Worm (Caenorhabditis elegans): ENCODE data around the gene srz-37.
"Not testable (repeated sequence)": the region's sequence is repeated elsewhere in the genome, so short reads cannot be mapped to it uniquely, and the experiment has no call there.

Gene srz-37

DNA sequence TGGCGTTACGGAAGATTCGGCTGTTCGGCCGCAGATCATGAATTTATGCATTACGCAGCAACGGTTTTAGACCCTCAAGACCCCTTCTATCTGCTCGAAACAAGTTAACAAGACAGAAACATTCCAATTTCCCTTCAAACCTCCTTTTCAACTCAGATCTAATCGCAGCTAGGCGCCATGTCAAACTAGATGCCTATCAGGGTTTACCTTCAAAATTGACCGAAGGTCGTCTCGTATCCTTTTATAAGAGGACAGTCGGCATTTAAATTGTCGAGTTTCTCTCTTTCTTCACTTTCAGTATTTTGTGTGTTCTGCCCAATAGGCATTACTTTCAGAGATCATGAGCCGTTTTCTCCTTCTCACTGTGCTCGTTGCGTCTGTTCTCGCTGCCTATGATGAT, 43.6 kb downstream of the srz-37 start, which contains the start of gene grd-13:
TSS of gene grd-13 (plus strand) at position 291 of the 400 bp plus-strand sequence.
- TF ChIP-seq ceh-27 (GFP tag; optimal IDR thresholded peaks at IDR 0.05): no peak
- TF ChIP-seq madf-10 (tag; optimal IDR thresholded peaks at IDR 0.05): no peak
- no peak for TF ChIP-seq let-526 (GFP tag; IDR thresholded peaks at IDR 0.05)
- TF ChIP-seq repo-1 (tag; optimal IDR thresholded peaks at IDR 0.05): no peak
- no peak for TF ChIP-seq hmg-1.2 (GFP tag; IDR thresholded peaks at IDR 0.05)
- TF ChIP-seq K11D2.4 (GFP tag; IDR thresholded peaks at IDR 0.05): no peak
- no peak for TF ChIP-seq ceh-40 (GFP tag; IDR thresholded peaks at IDR 0.05)
- TF ChIP-seq zim-3 (tag; optimal IDR thresholded peaks at IDR 0.05): no peak
- TF ChIP-seq C06A6.2 (GFP tag; conservative IDR thresholded peaks at IDR 0.05): no peak
- TF ChIP-seq Y53G8AR.9 (GFP tag; conservative IDR thresholded peaks at IDR 0.05): no peak
- no peak for TF ChIP-seq C17E4.6 (GFP tag; IDR thresholded peaks at IDR 0.05)
- TF ChIP-seq snpc-3.4 (tag; optimal IDR thresholded peaks at IDR 0.05): no peak
- TF ChIP-seq B0035.1 (tag; optimal IDR thresholded peaks at IDR 0.05): no peak
- no peak for TF ChIP-seq ztf-28 (GFP tag; IDR thresholded peaks at IDR 0.05)
- no peak for TF ChIP-seq mxl-1 (tag; optimal IDR thresholded peaks at IDR 0.05)
- no peak for TF ChIP-seq gei-17 (GFP tag; optimal IDR thresholded peaks at IDR 0.05)

- TF ChIP-seq lin-26 (GFP tag; IDR thresholded peaks at IDR 0.05) (no peak), mxl-1 (tag; optimal IDR thresholded peaks at IDR 0.05) (no peak), Y56A3A.18 (GFP tag; IDR thresholded peaks at IDR 0.05) (no peak), lin-35 (GFP tag; optimal IDR thresholded peaks at IDR 0.05) (no peak), mcd-1 (GFP tag; IDR thresholded peaks at IDR 0.05) (no peak), sptf-2 (GFP tag; optimal IDR thresholded peaks at IDR 0.05) (no peak), F37B4.10 (GFP tag; IDR thresholded peaks at IDR 0.05) (no peak), cebp-1 (GFP tag; IDR thresholded peaks at IDR 0.05) (no peak), cebp-1 (tag; optimal IDR thresholded peaks at IDR 0.05) (no peak), rpc-1 (optimal IDR thresholded peaks at IDR 0.05) (no peak), rpc-1 (tag; optimal IDR thresholded peaks at IDR 0.05) (no peak), C17E4.6 (GFP tag; IDR thresholded peaks at IDR 0.05) (no peak), ceh-79 (tag; optimal IDR thresholded peaks at IDR 0.05) (no peak)
Observed at ce11 chrIV:3436021-3436420, 45.6 kb downstream of the srz-37 start, which contains the start of gene srz-32. Gene srz-32 (plus strand): TSS chrIV:3436321.

DNA sequence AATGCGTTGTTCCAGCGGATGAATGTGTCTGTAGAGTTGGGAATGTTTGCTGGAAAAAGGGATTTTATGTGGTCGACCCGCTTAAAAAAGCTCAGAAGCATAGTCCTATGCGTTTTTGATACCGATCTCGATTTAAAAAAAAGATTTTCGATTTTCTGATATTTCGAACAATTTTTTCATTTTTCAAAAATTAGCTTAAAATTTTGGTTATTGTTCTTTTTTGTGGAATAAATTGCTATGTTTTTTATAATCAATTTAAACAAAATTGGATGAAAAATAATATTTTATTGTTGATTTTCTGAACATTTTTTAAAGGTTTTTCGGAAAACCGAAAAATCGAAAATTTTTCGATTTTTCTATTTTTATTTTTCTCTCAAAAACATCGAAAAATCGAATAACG, 48.3 kb downstream of the srz-37 start, which contains the start of gene C04C3.7:
TSS of gene C04C3.7 (minus strand) at position 101 of the 400 bp plus-strand sequence.
- TF ChIP-seq ztf-6 (GFP tag; IDR thresholded peaks at IDR 0.05); C06A6.2 (GFP tag; conservative IDR thresholded peaks at IDR 0.05); ztf-22 (GFP tag; optimal IDR thresholded peaks at IDR 0.05): not testable (repeated sequence)
